Worm (Caenorhabditis elegans) whole organism, L1 larva: ENCODE results near the gene Y39A1A.22.

Experiments used
- C04F5.9 ChIP-seq: sonication (generic microtip); optimal IDR thresholded peaks from 2 replicates; lab custom pipeline; 2016; ENCODE audit warnings: missing genetic modification characterization, missing compliant biosample characterization
- C34B4.2 ChIP-seq: sonication (generic microtip); optimal IDR thresholded peaks from 2 replicates; lab custom pipeline; 2017; ENCODE audit warnings: mild to moderate bottlenecking, missing genetic modification characterization, missing compliant biosample characterization
- F16B12.6 ChIP-seq: fragments of 150-350 bp; optimal IDR thresholded peaks from 2 replicates; lab custom pipeline; 2014; ENCODE audit warnings: missing biosample characterization, missing genetic modification characterization
- aha-1 ChIP-seq: fragments of 150-350 bp; optimal IDR thresholded peaks from 2 replicates; lab custom pipeline; 2014; ENCODE audit warnings: missing biosample characterization, missing genetic modification characterization
- alr-1 ChIP-seq: fragments of 200-800 bp; sonication (Bioruptor generic); optimal IDR thresholded peaks from 2 replicates; lab custom pipeline; 2018; ENCODE audit warnings: borderline replicate concordance, mild to moderate bottlenecking, missing genetic modification characterization, missing compliant biosample characterization
- ama-1 ChIP-seq: fragments of 150-350 bp; optimal IDR thresholded peaks from 2 replicates; lab custom pipeline; 2014
- ceh-82 ChIP-seq, 3 experiments: fragments of 150-350 bp in 1 of 3; sonication (generic microtip) in 2 of 3; optimal IDR thresholded peaks; 2 replicates each; lab custom pipeline; 2014 to 2017; ENCODE audit warnings: missing biosample characterization in 3 of 3, missing genetic modification characterization in 3 of 3
- ces-1 ChIP-seq: fragments of 150-350 bp; optimal IDR thresholded peaks from 2 replicates; lab custom pipeline; 2014; ENCODE audit warnings: missing biosample characterization, missing genetic modification reagents, missing genetic modification characterization
- dsc-1 ChIP-seq: sonication (generic microtip); optimal IDR thresholded peaks from 2 replicates; lab custom pipeline; 2016; ENCODE audit warnings: mild to moderate bottlenecking, missing genetic modification characterization, missing compliant biosample characterization
- efl-1 ChIP-seq, 4 experiments: fragments of 150-350 bp; optimal IDR thresholded peaks in 3 of 4; peaks in 1 of 4; 1 replicate in 1 of 4; 2 replicates in 3 of 4; lab custom pipeline; 2014; ENCODE audit warnings: missing biosample characterization in 2 of 4, missing genetic modification characterization in 2 of 4, missing genetic modification reagents in 2 of 4
- efl-3 ChIP-seq: fragments of 200-800 bp; sonication (Bioruptor generic); optimal IDR thresholded peaks from 2 replicates; lab custom pipeline; 2018; ENCODE audit warnings: mild to moderate bottlenecking, missing genetic modification characterization, missing compliant biosample characterization
- egl-13 ChIP-seq: sonication (generic microtip); optimal IDR thresholded peaks from 2 replicates; lab custom pipeline; 2016; ENCODE audit warnings: missing genotype, missing genetic modification reagents, missing genetic modification characterization, missing compliant biosample characterization
- egl-27 ChIP-seq, 2 experiments: fragments of 150-350 bp in 1 of 2; sonication (generic microtip); optimal IDR thresholded peaks; 3 replicates each; lab custom pipeline; 2017 to 2018; ENCODE audit warnings: missing biosample characterization in 2 of 2, missing genetic modification characterization in 2 of 2, missing genetic modification reagents in 2 of 2
- elt-2 ChIP-seq: sonication (generic microtip); optimal IDR thresholded peaks from 2 replicates; lab custom pipeline; 2016; ENCODE audit warnings: missing genetic modification characterization, mild to moderate bottlenecking, inconsistent platforms, missing compliant biosample characterization, missing genetic modification reagents
- ets-5 ChIP-seq: fragments of 200-800 bp; sonication (Bioruptor generic); IDR thresholded peaks from 2 replicates; pipeline ENCODE4 v1.3.6; 2022; ENCODE audit warnings: missing genetic modification characterization, missing compliant biosample characterization
- fkh-8 ChIP-seq: sonication (generic microtip); optimal IDR thresholded peaks from 2 replicates; lab custom pipeline; 2016; ENCODE audit warnings: mild to moderate bottlenecking, missing genetic modification characterization, missing compliant biosample characterization
- fos-1 ChIP-seq: fragments of 150-350 bp; optimal IDR thresholded peaks from 2 replicates; lab custom pipeline; 2014; ENCODE audit warnings: missing biosample characterization, missing genetic modification characterization
- hpl-2 ChIP-seq: fragments of 150-350 bp; optimal IDR thresholded peaks from 2 replicates; lab custom pipeline; 2014; ENCODE audit warnings: missing biosample characterization, missing genetic modification reagents, missing genetic modification characterization
- lin-13 ChIP-seq: fragments of 150-350 bp; optimal IDR thresholded peaks from 2 replicates; lab custom pipeline; 2014; ENCODE audit warnings: missing biosample characterization, missing genetic modification reagents, missing genetic modification characterization
- lin-14 ChIP-seq: fragments of 200-800 bp; sonication (Bioruptor generic); optimal IDR thresholded peaks from 2 replicates; lab custom pipeline; 2018; ENCODE audit warnings: mild to moderate bottlenecking, missing genetic modification characterization, moderate library complexity, missing compliant biosample characterization
- lin-35 ChIP-seq, 2 experiments: fragments of 150-350 bp; optimal IDR thresholded peaks; 2 replicates each; lab custom pipeline; 2014; ENCODE audit warnings: missing biosample characterization in 2 of 2, missing genetic modification characterization in 2 of 2, missing genetic modification reagents in 2 of 2
- mab-9 ChIP-seq: fragments of 200-800 bp; sonication (Bioruptor generic); IDR thresholded peaks from 2 replicates; pipeline ENCODE4 v1.3.6; 2022; ENCODE audit warnings: missing genetic modification reagents, missing genetic modification characterization, missing compliant biosample characterization
- mdl-1 ChIP-seq, 2 experiments: fragments of 150-350 bp; optimal IDR thresholded peaks; 2 replicates each; lab custom pipeline; 2014 to 2017; ENCODE audit warnings: missing biosample characterization in 2 of 2, missing genetic modification characterization in 2 of 2, inconsistent platforms in 1 of 2
- mef-2 ChIP-seq: fragments of 150-350 bp; optimal IDR thresholded peaks from 2 replicates; lab custom pipeline; 2014; ENCODE audit warnings: missing biosample characterization, missing genetic modification characterization
- nhr-12 ChIP-seq: sonication (generic microtip); optimal IDR thresholded peaks from 2 replicates; lab custom pipeline; 2017; ENCODE audit warnings: missing biosample characterization, missing genetic modification characterization
- nhr-19 ChIP-seq: fragments of 200-800 bp; sonication (Bioruptor generic); conservative IDR thresholded peaks from 2 replicates; pipeline ENCODE4 v1.3.6; 2022; ENCODE audit warnings: missing genetic modification characterization, missing compliant biosample characterization
- nhr-77 ChIP-seq: fragments of 150-350 bp; optimal IDR thresholded peaks from 2 replicates; lab custom pipeline; 2014; ENCODE audit warnings: missing biosample characterization, missing genetic modification characterization
- nhr-85 ChIP-seq: sonication (generic microtip); peaks from one replicate; lab custom pipeline; 2016; ENCODE audit warnings: missing genetic modification characterization, inconsistent platforms, missing compliant biosample characterization
- nhr-90 ChIP-seq: sonication (generic microtip); optimal IDR thresholded peaks from 2 replicates; lab custom pipeline; 2016; ENCODE audit warnings: mild to moderate bottlenecking, missing genetic modification characterization, missing compliant biosample characterization; ENCODE audit not compliant: poor library complexity
- pax-3 ChIP-seq: fragments of 200-800 bp; sonication (Bioruptor generic); optimal IDR thresholded peaks from 2 replicates; lab custom pipeline; 2018; ENCODE audit warnings: mild to moderate bottlenecking, missing genetic modification characterization, moderate library complexity, missing compliant biosample characterization
- pqm-1 ChIP-seq: sonication (generic microtip); optimal IDR thresholded peaks from 3 replicates; lab custom pipeline; 2017; ENCODE audit warnings: missing biosample characterization, missing genetic modification characterization
- skn-1 ChIP-seq: fragments of 150-350 bp; optimal IDR thresholded peaks from 2 replicates; lab custom pipeline; 2014; ENCODE audit warnings: missing biosample characterization, missing genetic modification characterization
- snu-23 ChIP-seq: sonication (generic microtip); optimal IDR thresholded peaks from 2 replicates; lab custom pipeline; 2016; ENCODE audit warnings: missing genetic modification characterization, missing compliant biosample characterization
- sptf-1 ChIP-seq: fragments of 150-350 bp; optimal IDR thresholded peaks from 2 replicates; lab custom pipeline; 2014; ENCODE audit warnings: missing biosample characterization, missing genetic modification characterization
- sup-37 ChIP-seq: fragments of 200-800 bp; sonication (Bioruptor generic); optimal IDR thresholded peaks from 2 replicates; lab custom pipeline; 2018; ENCODE audit warnings: mild to moderate bottlenecking, missing genetic modification characterization, missing compliant biosample characterization
- swsn-7 ChIP-seq: sonication (generic microtip); optimal IDR thresholded peaks from 2 replicates; lab custom pipeline; 2016; ENCODE audit warnings: missing genetic modification characterization, missing compliant biosample characterization
- tbx-2 ChIP-seq: sonication (generic microtip); optimal IDR thresholded peaks from 2 replicates; lab custom pipeline; 2016; ENCODE audit warnings: missing genetic modification characterization, missing compliant biosample characterization
- tlp-1 ChIP-seq: fragments of 150-350 bp; optimal IDR thresholded peaks from 2 replicates; lab custom pipeline; 2014; ENCODE audit warnings: missing biosample characterization, missing genetic modification characterization
- unc-130 ChIP-seq: fragments of 150-350 bp; optimal IDR thresholded peaks from 2 replicates; lab custom pipeline; 2017; ENCODE audit warnings: missing biosample characterization, missing genetic modification characterization, inconsistent platforms
- unc-30 ChIP-seq: sonication (generic microtip); optimal IDR thresholded peaks from 2 replicates; lab custom pipeline; 2017; ENCODE audit warnings: missing biosample characterization, missing genetic modification characterization
- unc-86 ChIP-seq: sonication (generic microtip); optimal IDR thresholded peaks from 2 replicates; lab custom pipeline; 2016; ENCODE audit warnings: missing genetic modification characterization, missing compliant biosample characterization
- xbp-1 ChIP-seq: sonication (generic microtip); optimal IDR thresholded peaks from 2 replicates; lab custom pipeline; 2016; ENCODE audit warnings: missing genetic modification characterization, missing compliant biosample characterization
- zip-4 ChIP-seq: fragments of 200-800 bp; sonication (Bioruptor generic); optimal IDR thresholded peaks from 2 replicates; lab custom pipeline; 2018; ENCODE audit warnings: mild to moderate bottlenecking, missing genetic modification characterization, moderate library complexity, missing compliant biosample characterization
- ztf-11 ChIP-seq, 2 experiments: sonication (generic microtip); optimal IDR thresholded peaks; 2 replicates each; lab custom pipeline; 2016 to 2017; ENCODE audit warnings: missing genetic modification characterization in 2 of 2, missing biosample characterization in 1 of 2, missing compliant biosample characterization in 1 of 2

The Y39A1A.22 gene

ce11 chrIII:10708484-10708883, 1.7 kb upstream of the Y39A1A.22 start:
- TF ChIP-seq nhr-77 (tag; lab: Kevin White, UChicago) (no peak), sptf-1 (no peak), lin-13 (GFP tag; lab: Kevin White, UChicago) (no peak), mab-9 (GFP tag; lab: Robert Waterston, UW) (no peak), unc-130 (no peak), elt-2 (tag; lab: Kevin White, UChicago) (no peak), pax-3 (no peak), sup-37 (GFP tag; lab: Kevin White, UChicago) (no peak), fos-1 (no peak), ztf-11 (tag; optimal IDR thresholded peaks at IDR 0.05; lab: Kevin White, UChicago) (no peak)

- TF ChIP-seq nhr-12 (tag; lab: Kevin White, UChicago): no peak
- no peak for TF ChIP-seq swsn-7
- no peak for TF ChIP-seq xbp-1 (tag; lab: Kevin White, UChicago)
- no peak for TF ChIP-seq C34B4.2 (tag; lab: Kevin White, UChicago)
- TF ChIP-seq ets-5 (GFP tag; lab: Robert Waterston, UW): no peak
- no peak for TF ChIP-seq ceh-82 (tag; optimal IDR thresholded peaks at IDR 0.05; lab: Kevin White, UChicago)
- no peak for TF ChIP-seq unc-86 (tag; lab: Kevin White, UChicago)
- TF ChIP-seq tlp-1 (tag; lab: Kevin White, UChicago): no peak
- TF ChIP-seq efl-3: no peak
- TF ChIP-seq ces-1 (GFP tag; lab: Kevin White, UChicago): no peak
Measured at ce11 chrIII:10707461-10707860, 633 bp upstream of the Y39A1A.22 start, which contains the start of gene mrpl-12. Gene mrpl-12, plus strand, starts transcription at chrIII:10707761.

ce11 chrIII:10706481-10706880, 347 bp downstream of the Y39A1A.22 start:
- TF ChIP-seq nhr-85 (no peak), tbx-2 (no peak), zip-4 (GFP tag; lab: Kevin White, UChicago) (no peak)
- TF ChIP-seq, all 84 proteins: peak for 0

- TF ChIP-seq ces-1 (GFP tag; lab: Kevin White, UChicago) (no peak), tbx-2 (no peak), lin-14 (GFP tag; lab: Kevin White, UChicago) (no peak), alr-1 (no peak), lin-13 (GFP tag; lab: Kevin White, UChicago) (no peak), aha-1 (tag; lab: Kevin White, UChicago) (no peak), fkh-8 (no peak), dsc-1 (no peak), tlp-1 (tag; lab: Kevin White, UChicago) (no peak), mdl-1 (tag; optimal IDR thresholded peaks at IDR 0.05; lab: Kevin White, UChicago) (no peak), mef-2 (tag; lab: Kevin White, UChicago) (no peak)
Measured at ce11 chrIII:10704499-10704898, 2.3 kb downstream of the Y39A1A.22 start.

- TF ChIP-seq efl-1 (optimal IDR thresholded peaks at IDR 0.05; lab: Kevin White, UChicago) (no peak), efl-1 (GFP tag; optimal IDR thresholded peaks at IDR 0.05 in 1 of 2; lab: Kevin White, UChicago) (peak in 1 of 2 experiments; percentile 91), aha-1 (tag; lab: Kevin White, UChicago) (no peak), nhr-90 (tag; lab: Kevin White, UChicago) (no peak)
- TF ChIP-seq, all 84 proteins: peak for 1
Measured at ce11 chrIII:10703833-10704232, 3.0 kb downstream of the Y39A1A.22 start.

ce11 chrIII:10702805-10703204, 4.0 kb downstream of the Y39A1A.22 start:
- no peak for TF ChIP-seq egl-27 (tag; optimal IDR thresholded peaks at IDR 0.05; lab: Kevin White, UChicago)
- TF ChIP-seq alr-1: no peak
- no peak for TF ChIP-seq ama-1 (lab: Kevin White, UChicago)
- no peak for TF ChIP-seq C04F5.9 (tag; lab: Kevin White, UChicago)
- no peak for TF ChIP-seq nhr-77 (tag; lab: Kevin White, UChicago)
- no peak for TF ChIP-seq egl-13 (tag; lab: Kevin White, UChicago)
- TF ChIP-seq nhr-19 (GFP tag; lab: Robert Waterston, UW): no peak
- no peak for TF ChIP-seq dsc-1
- no peak for TF ChIP-seq skn-1 (tag; lab: Kevin White, UChicago)
- no peak for TF ChIP-seq hpl-2 (GFP tag; lab: Kevin White, UChicago)
- TF ChIP-seq pqm-1: no peak
- TF ChIP-seq mab-9 (GFP tag; lab: Robert Waterston, UW): no peak
- no peak for TF ChIP-seq F16B12.6
- no peak for TF ChIP-seq snu-23
- no peak for TF ChIP-seq unc-86 (tag; lab: Kevin White, UChicago)
- no peak for TF ChIP-seq unc-130
- TF ChIP-seq tbx-2: no peak
- TF ChIP-seq lin-35 (GFP tag; optimal IDR thresholded peaks at IDR 0.05; lab: Kevin White, UChicago): no peak
- no peak for TF ChIP-seq unc-30 (tag; lab: Kevin White, UChicago)
